Worm (Caenorhabditis elegans): ENCODE results near the gene clec-61.

- no peak for TF ChIP-seq hlh-26 (GFP tag; conservative IDR thresholded peaks at IDR 0.05)
- TF ChIP-seq lag-1 (GFP tag; IDR thresholded peaks at IDR 0.05): no peak
- no peak for TF ChIP-seq madf-6 (GFP tag; IDR thresholded peaks at IDR 0.05)
- no peak for TF ChIP-seq unc-62 (GFP tag; optimal IDR thresholded peaks at IDR 0.05)
- TF ChIP-seq nhr-90 (tag; optimal IDR thresholded peaks at IDR 0.05): no peak
- TF ChIP-seq cebp-1 (GFP tag; IDR thresholded peaks at IDR 0.05): 0 out of 2 replicates have a peak, but pooled peaks have one; percentile 49
- no peak for TF ChIP-seq cebp-1 (tag; optimal IDR thresholded peaks at IDR 0.05)
- no peak for TF ChIP-seq die-1 (tag; optimal IDR thresholded peaks at IDR 0.05)
- no peak for TF ChIP-seq attf-5 (GFP tag; optimal IDR thresholded peaks at IDR 0.05)
- no peak for TF ChIP-seq ceh-100 (GFP tag; IDR thresholded peaks at IDR 0.05)
- no peak for TF ChIP-seq pha-4 (tag; optimal IDR thresholded peaks at IDR 0.05)
- no peak for TF ChIP-seq nfya-1 (tag; optimal IDR thresholded peaks at IDR 0.05; ENCODE audit: borderline replicate concordance, insufficient read depth)
- TF ChIP-seq Y53G8AR.9 (GFP tag; conservative IDR thresholded peaks at IDR 0.05): no peak
- no peak for TF ChIP-seq tbp1 (GFP tag; optimal IDR thresholded peaks at IDR 0.05)
Observed at ce11 chrII:10481824-10482556, 8.3 kb downstream of the clec-61 start, which contains the start of the genes clec-60 and ZK666.11.

All from whole organism, young adult.